Fruit fly (Drosophila melanogaster) whole organism, adult: ENCODE measurements around the gene CG14414.
A peak's percentile ranks its signal among the peaks of the same experiment; 100 is the strongest.

Source experiments
- CG11617 ChIP-seq: fragments of 200-800 bp; sonication (Bioruptor generic); optimal IDR thresholded peaks from 2 replicates; lab custom pipeline; 2017; ENCODE audit warnings: mild to moderate bottlenecking, missing biosample characterization, missing genetic modification reagents, missing genetic modification characterization
- CG12768 ChIP-seq: fragments of 200-800 bp; sonication (Bioruptor generic); optimal IDR thresholded peaks from 2 replicates; lab custom pipeline; 2017; ENCODE audit warnings: missing biosample characterization, missing genetic modification characterization, mild to moderate bottlenecking, moderate library complexity, missing genetic modification reagents
- CG14711 ChIP-seq: fragments of 200-800 bp; sonication (Bioruptor generic); optimal IDR thresholded peaks from 2 replicates; lab custom pipeline; 2018; ENCODE audit warnings: missing biosample characterization, mild to moderate bottlenecking, missing genetic modification characterization, moderate library complexity
- CG1620 ChIP-seq: fragments of 200-800 bp; sonication (Bioruptor generic); optimal IDR thresholded peaks from 2 replicates; lab custom pipeline; 2016; ENCODE audit warnings: missing biosample characterization, missing genetic modification characterization
- CG33017 ChIP-seq: fragments of 200-800 bp; sonication (Bioruptor generic); optimal IDR thresholded peaks from 2 replicates; lab custom pipeline; 2018; ENCODE audit warnings: missing biosample characterization, mild to moderate bottlenecking, missing genetic modification characterization, moderate library complexity
- CG5204 ChIP-seq: fragments of 200-800 bp; sonication (Bioruptor generic); optimal IDR thresholded peaks from 2 replicates; lab custom pipeline; 2016; ENCODE audit warnings: missing biosample characterization, missing genetic modification characterization
- CG7045 ChIP-seq: fragments of 200-800 bp; sonication (Bioruptor generic); optimal IDR thresholded peaks from 2 replicates; lab custom pipeline; 2017; ENCODE audit warnings: missing biosample characterization, mild to moderate bottlenecking, missing genetic modification characterization
- CG7101 ChIP-seq: fragments of 200-800 bp; sonication (Bioruptor generic); optimal IDR thresholded peaks from 2 replicates; lab custom pipeline; 2018; ENCODE audit warnings: missing biosample characterization, mild to moderate bottlenecking, missing genetic modification characterization, moderate library complexity
- Clk ChIP-seq: fragments of 200-800 bp; sonication (Bioruptor generic); optimal IDR thresholded peaks from 2 replicates; lab custom pipeline; 2017; ENCODE audit warnings: missing biosample characterization, missing genetic modification characterization
- Crg-1 ChIP-seq: fragments of 200-800 bp; sonication (Bioruptor generic); optimal IDR thresholded peaks from 2 replicates; lab custom pipeline; 2016; ENCODE audit warnings: missing biosample characterization, missing genetic modification characterization
- Hr96 ChIP-seq: fragments of 200-800 bp; sonication (Bioruptor generic); optimal IDR thresholded peaks from 2 replicates; lab custom pipeline; 2016; ENCODE audit warnings: missing biosample characterization, missing genetic modification characterization
- Mnt ChIP-seq: fragments of 200-800 bp; sonication (Bioruptor generic); optimal IDR thresholded peaks from 2 replicates; lab custom pipeline; 2016; ENCODE audit warnings: missing biosample characterization, mild to moderate bottlenecking, missing genetic modification characterization
- bab1 ChIP-seq: fragments of 200-800 bp; sonication (Bioruptor generic); optimal IDR thresholded peaks from 3 replicates; lab custom pipeline; 2019; ENCODE audit warnings: missing biosample characterization, mild to moderate bottlenecking, missing genetic modification characterization, moderate library complexity
- cic ChIP-seq: fragments of 200-800 bp; sonication (Bioruptor generic); optimal IDR thresholded peaks from 2 replicates; lab custom pipeline; 2017; ENCODE audit warnings: missing biosample characterization, mild to moderate bottlenecking, missing genetic modification characterization, moderate library complexity
- cnc ChIP-seq, 2 experiments: fragments of >200 bp; optimal IDR thresholded peaks; 2 replicates each; lab custom pipeline; 2017
- kay ChIP-seq: fragments of 200-800 bp; sonication (Bioruptor generic); peaks from one replicate; lab custom pipeline; 2016; ENCODE audit warnings: missing biosample characterization, missing genetic modification characterization, borderline replicate concordance
- ovo ChIP-seq: fragments of 200-800 bp; sonication (Bioruptor generic); optimal IDR thresholded peaks from 2 replicates; lab custom pipeline; 2016; ENCODE audit warnings: missing biosample characterization, missing genetic modification characterization
- pad ChIP-seq: fragments of 200-800 bp; sonication (Bioruptor generic); optimal IDR thresholded peaks from 3 replicates; lab custom pipeline; 2017; ENCODE audit warnings: missing biosample characterization, missing genetic modification characterization, mild to moderate bottlenecking, moderate library complexity, missing genetic modification reagents
- tj ChIP-seq: fragments of 200-800 bp; sonication (Bioruptor generic); optimal IDR thresholded peaks from 3 replicates; lab custom pipeline; 2017; ENCODE audit warnings: missing biosample characterization, mild to moderate bottlenecking, missing genetic modification characterization, moderate library complexity
- toe ChIP-seq: fragments of 200-800 bp; sonication (Bioruptor generic); optimal IDR thresholded peaks from 2 replicates; lab custom pipeline; 2016; ENCODE audit warnings: missing biosample characterization, missing genetic modification characterization

CG14414 gene

dm6 chrX:14603600-14604182, 23.3 kb downstream of the CG14414 start:
- TF ChIP-seq toe (no peak), CG12768 (GFP tag; lab: Kevin White, UChicago) (no peak), cnc (optimal IDR thresholded peaks at IDR 0.05; lab: Kevin White, UChicago) (no peak), CG1620 (no peak), Crg-1 (GFP tag; lab: Kevin White, UChicago) (no peak), bab1 (GFP tag; lab: Kevin White, UChicago) (no peak), CG5204 (GFP tag; lab: Kevin White, UChicago) (no peak), cic (GFP tag; lab: Kevin White, UChicago) (no peak), CG7101 (no peak)

dm6 chrX:14606873-14607272, 26.5 kb downstream of the CG14414 start:
- TF ChIP-seq CG7101 (no peak), bab1 (GFP tag; lab: Kevin White, UChicago) (peak; percentile 56)

dm6 chrX:14609222-14609621, 28.8 kb downstream of the CG14414 start:
- TF ChIP-seq toe (no peak), cnc (optimal IDR thresholded peaks at IDR 0.05; lab: Kevin White, UChicago) (no peak), tj (no peak), ovo (GFP tag; lab: Kevin White, UChicago) (no peak), Clk (GFP tag; lab: Kevin White, UChicago) (no peak)

dm6 chrX:14612302-14612701, 31.9 kb downstream of the CG14414 start:
- no peak for TF ChIP-seq cic (GFP tag; lab: Kevin White, UChicago)
- TF ChIP-seq cnc (optimal IDR thresholded peaks at IDR 0.05; lab: Kevin White, UChicago): no peak
- TF ChIP-seq ovo (GFP tag; lab: Kevin White, UChicago): no peak
- TF ChIP-seq CG11617 (GFP tag; lab: Kevin White, UChicago): no peak
- TF ChIP-seq toe: no peak

dm6 chrX:14621464-14621863, 41.1 kb downstream of the CG14414 start:
- TF ChIP-seq CG11617 (GFP tag; lab: Kevin White, UChicago) (no peak), Crg-1 (GFP tag; lab: Kevin White, UChicago) (no peak), CG7101 (no peak), kay (GFP tag; lab: Kevin White, UChicago) (no peak), CG33017 (tag; lab: Kevin White, UChicago) (no peak), Mnt (GFP tag; lab: Kevin White, UChicago) (no peak), CG1620 (no peak), CG14711 (tag; lab: Kevin White, UChicago) (no peak), tj (no peak), toe (no peak), CG5204 (GFP tag; lab: Kevin White, UChicago) (no peak), ovo (GFP tag; lab: Kevin White, UChicago) (no peak), cic (GFP tag; lab: Kevin White, UChicago) (no peak)

- TF ChIP-seq CG7101 (no peak), Crg-1 (GFP tag; lab: Kevin White, UChicago) (no peak), toe (no peak), CG7045 (GFP tag; lab: Kevin White, UChicago) (no peak), ovo (GFP tag; lab: Kevin White, UChicago) (no peak)
Observed at dm6 chrX:14622179-14622578, 41.8 kb downstream of the CG14414 start.

dm6 chrX:14627080-14627796, 46.8 kb downstream of the CG14414 start:
- TF ChIP-seq CG5204 (GFP tag; lab: Kevin White, UChicago): no peak
- TF ChIP-seq Crg-1 (GFP tag; lab: Kevin White, UChicago): no peak
- TF ChIP-seq Clk (GFP tag; lab: Kevin White, UChicago): no peak
- TF ChIP-seq CG1620: no peak
- no peak for TF ChIP-seq cnc (optimal IDR thresholded peaks at IDR 0.05; lab: Kevin White, UChicago)
- TF ChIP-seq Hr96 (GFP tag; lab: Kevin White, UChicago): no peak
- TF ChIP-seq CG33017 (tag; lab: Kevin White, UChicago): no peak
- TF ChIP-seq CG14711 (tag; lab: Kevin White, UChicago): no peak
- TF ChIP-seq kay (GFP tag; lab: Kevin White, UChicago): no peak
- TF ChIP-seq CG11617 (GFP tag; lab: Kevin White, UChicago): no peak
- no peak for TF ChIP-seq tj
- TF ChIP-seq ovo (GFP tag; lab: Kevin White, UChicago): no peak
- no peak for TF ChIP-seq bab1 (GFP tag; lab: Kevin White, UChicago)
- no peak for TF ChIP-seq cic (GFP tag; lab: Kevin White, UChicago)
- TF ChIP-seq Mnt (GFP tag; lab: Kevin White, UChicago): no peak
- TF ChIP-seq CG12768 (GFP tag; lab: Kevin White, UChicago): no peak

- TF ChIP-seq Crg-1 (GFP tag; lab: Kevin White, UChicago) (no peak), CG14711 (tag; lab: Kevin White, UChicago) (no peak), CG5204 (GFP tag; lab: Kevin White, UChicago) (no peak), CG11617 (GFP tag; lab: Kevin White, UChicago) (no peak), pad (GFP tag; lab: Kevin White, UChicago) (no peak), CG12768 (GFP tag; lab: Kevin White, UChicago) (no peak), kay (GFP tag; lab: Kevin White, UChicago) (no peak), Clk (GFP tag; lab: Kevin White, UChicago) (no peak)
Observed at dm6 chrX:14629411-14629810, 49.0 kb downstream of the CG14414 start.
